Worm (Caenorhabditis elegans) whole organism, L4 larva: ENCODE data around the gene F46C5.6.

Experiments used
- F26F4.8 ChIP-seq: fragments of 200-800 bp; sonication (Bioruptor generic); conservative IDR thresholded peaks from 2 replicates; pipeline ENCODE4 v1.3.6; 2022; ENCODE audit warnings: missing genetic modification characterization, missing compliant biosample characterization
- F49E8.2 ChIP-seq: sonication (generic microtip); optimal IDR thresholded peaks from 2 replicates; lab custom pipeline; 2016; ENCODE audit warnings: missing compliant biosample characterization, mild to moderate bottlenecking, missing genetic modification characterization, borderline replicate concordance
- T20F7.1 ChIP-seq: fragments of 200-800 bp; sonication (Bioruptor generic); optimal IDR thresholded peaks from 2 replicates; lab custom pipeline; 2018; ENCODE audit warnings: mild to moderate bottlenecking, missing genetic modification characterization, missing compliant biosample characterization
- T26A8.4 ChIP-seq: fragments of 200-800 bp; sonication (Bioruptor generic); IDR thresholded peaks from 2 replicates; pipeline ENCODE4 v1.3.6; 2022; ENCODE audit warnings: missing genetic modification characterization, missing compliant biosample characterization
- ZK546.5 ChIP-seq, 2 experiments: sonication (generic microtip); optimal IDR thresholded peaks; 2 replicates each; lab custom pipeline; 2017; ENCODE audit warnings: missing biosample characterization in 2 of 2, missing genetic modification characterization in 2 of 2
- ama-1 ChIP-seq: fragments of 150-350 bp; optimal IDR thresholded peaks from 2 replicates; lab custom pipeline; 2014; ENCODE audit warnings: inconsistent platforms, mixed read lengths
- arid-1 ChIP-seq: fragments of 200-800 bp; sonication (Bioruptor generic); conservative IDR thresholded peaks from 2 replicates; pipeline ENCODE4 v1.3.6; 2022; ENCODE audit warnings: missing genetic modification reagents, missing genetic modification characterization, missing compliant biosample characterization
- ceh-28 ChIP-seq: fragments of 150-350 bp; optimal IDR thresholded peaks from 2 replicates; lab custom pipeline; 2014; ENCODE audit warnings: missing biosample characterization, missing genetic modification reagents, missing genetic modification characterization
- ceh-82 ChIP-seq: sonication (generic microtip); optimal IDR thresholded peaks from 2 replicates; lab custom pipeline; 2017; ENCODE audit warnings: missing biosample characterization, missing genetic modification characterization
- daf-12 ChIP-seq: fragments of 150-350 bp; optimal IDR thresholded peaks from 2 replicates; lab custom pipeline; 2014; ENCODE audit warnings: missing biosample characterization, missing genetic modification reagents, missing genetic modification characterization
- daf-16 ChIP-seq, 3 experiments: sonication (generic microtip); optimal IDR thresholded peaks; 2 replicates each; lab custom pipeline; 2016 to 2017; ENCODE audit warnings: missing genetic modification characterization in 3 of 3, missing genetic modification reagents in 3 of 3, mild to moderate bottlenecking in 2 of 3, missing compliant biosample characterization in 2 of 3, missing biosample characterization in 1 of 3, moderate library complexity in 1 of 3
- daf-8 ChIP-seq: fragments of 200-800 bp; sonication (Bioruptor generic); IDR thresholded peaks from 2 replicates; pipeline ENCODE4 v1.3.6; 2022; ENCODE audit warnings: missing genetic modification characterization, missing compliant biosample characterization
- dmd-6 ChIP-seq: fragments of 200-800 bp; sonication (Bioruptor generic); IDR thresholded peaks from 2 replicates; pipeline ENCODE4 v1.3.6; 2022; ENCODE audit warnings: missing genetic modification reagents, missing genetic modification characterization, missing compliant biosample characterization
- dmd-8 ChIP-seq: fragments of 200-800 bp; sonication (Bioruptor generic); IDR thresholded peaks from 2 replicates; pipeline ENCODE4 v1.3.6; 2022; ENCODE audit warnings: missing genetic modification characterization, missing compliant biosample characterization
- dpl-1 ChIP-seq: fragments of 150-350 bp; optimal IDR thresholded peaks from 2 replicates; lab custom pipeline; 2014; ENCODE audit warnings: missing biosample characterization, missing genetic modification reagents, missing genetic modification characterization
- duxl-1 ChIP-seq: sonication (generic microtip); optimal IDR thresholded peaks from 2 replicates; lab custom pipeline; 2016; ENCODE audit warnings: mild to moderate bottlenecking, missing genetic modification characterization, moderate library complexity, missing compliant biosample characterization; ENCODE audit not compliant: poor library complexity
- egl-27 ChIP-seq: sonication (generic microtip); optimal IDR thresholded peaks from 3 replicates; lab custom pipeline; 2017; ENCODE audit warnings: missing biosample characterization, missing genetic modification reagents, missing genetic modification characterization
- fos-1 ChIP-seq: fragments of 150-350 bp; optimal IDR thresholded peaks from 2 replicates; lab custom pipeline; 2014; ENCODE audit warnings: missing biosample characterization, missing genetic modification characterization
- gei-8 ChIP-seq: fragments of 200-800 bp; sonication (Bioruptor generic); optimal IDR thresholded peaks from 2 replicates; lab custom pipeline; 2018; ENCODE audit warnings: mild to moderate bottlenecking, missing genetic modification characterization, missing compliant biosample characterization
- hlh-30 ChIP-seq: sonication (generic microtip); optimal IDR thresholded peaks from 2 replicates; lab custom pipeline; 2017; ENCODE audit warnings: antibody characterized with exemption, mild to moderate bottlenecking, missing genetic modification characterization, missing compliant biosample characterization; ENCODE audit not compliant: insufficient read depth
- lin-1 ChIP-seq: fragments of 200-800 bp; sonication (Bioruptor generic); IDR thresholded peaks from 2 replicates; pipeline ENCODE4 v1.3.6; 2022; ENCODE audit warnings: missing genetic modification reagents, missing genetic modification characterization, missing compliant biosample characterization
- lin-15B ChIP-seq: fragments of 150-350 bp; sonication (generic microtip); optimal IDR thresholded peaks from 3 replicates; lab custom pipeline; 2014; ENCODE audit warnings: missing biosample characterization, missing genetic modification characterization
- lsy-2 ChIP-seq, 2 experiments: fragments of 150-350 bp in 1 of 2; sonication (generic microtip) in 1 of 2; optimal IDR thresholded peaks; 2 replicates each; lab custom pipeline; 2014 to 2017; ENCODE audit warnings: missing biosample characterization in 2 of 2, missing genetic modification characterization in 2 of 2
- mdl-1 ChIP-seq, 2 experiments: fragments of 150-350 bp in 1 of 2; sonication (generic microtip) in 1 of 2; optimal IDR thresholded peaks; 2 replicates each; lab custom pipeline; 2014 to 2017; ENCODE audit warnings: missing biosample characterization in 2 of 2, missing genetic modification characterization in 2 of 2
- mep-1 ChIP-seq: fragments of 150-350 bp; sonication (generic microtip); optimal IDR thresholded peaks from 3 replicates; lab custom pipeline; 2014; ENCODE audit warnings: missing biosample characterization, missing genetic modification characterization
- nhr-102 ChIP-seq: sonication (generic microtip); optimal IDR thresholded peaks from 2 replicates; lab custom pipeline; 2016; ENCODE audit warnings: mild to moderate bottlenecking, missing genetic modification characterization, moderate library complexity, missing compliant biosample characterization
- nhr-111 ChIP-seq: fragments of 200-800 bp; sonication (Bioruptor generic); optimal IDR thresholded peaks from 2 replicates; lab custom pipeline; 2018; ENCODE audit warnings: mild to moderate bottlenecking, missing genetic modification characterization, missing compliant biosample characterization
- nhr-48 ChIP-seq: sonication (generic microtip); optimal IDR thresholded peaks from 2 replicates; lab custom pipeline; 2016; ENCODE audit warnings: mild to moderate bottlenecking, missing genetic modification characterization, missing compliant biosample characterization
- nhr-6 ChIP-seq: fragments of 150-350 bp; optimal IDR thresholded peaks from 2 replicates; lab custom pipeline; 2014; ENCODE audit warnings: missing biosample characterization, missing genetic modification characterization
- pha-4 ChIP-seq, 2 experiments: fragments of 150-350 bp in 1 of 2; fragments of 200-800 bp in 1 of 2; sonication (Bioruptor generic) in 1 of 2; IDR thresholded peaks in 1 of 2; optimal IDR thresholded peaks in 1 of 2; 2 replicates each; pipeline versions ENCODE4 v1.3.6 to Lab custom; 2014 to 2022; ENCODE audit warnings: missing genetic modification characterization in 2 of 2, missing genetic modification reagents in 2 of 2, missing biosample characterization in 1 of 2, missing compliant biosample characterization in 1 of 2
- pqm-1 ChIP-seq: sonication (generic microtip); optimal IDR thresholded peaks from 2 replicates; lab custom pipeline; 2017; ENCODE audit warnings: missing biosample characterization, missing genetic modification characterization
- skn-1 ChIP-seq: fragments of 150-350 bp; optimal IDR thresholded peaks from 2 replicates; lab custom pipeline; 2014; ENCODE audit warnings: missing biosample characterization, missing genetic modification characterization
- snpc-1.2 ChIP-seq: fragments of 200-800 bp; sonication (Bioruptor generic); IDR thresholded peaks from 2 replicates; pipeline ENCODE4 v1.3.6; 2022; ENCODE audit warnings: missing genetic modification reagents, missing genetic modification characterization, missing compliant biosample characterization
- snpc-4 ChIP-seq: fragments of 150-350 bp; optimal IDR thresholded peaks from 2 replicates; lab custom pipeline; 2014; ENCODE audit warnings: missing biosample characterization, missing genetic modification characterization
- spr-1 ChIP-seq: sonication (generic microtip); optimal IDR thresholded peaks from 2 replicates; lab custom pipeline; 2016; ENCODE audit warnings: mild to moderate bottlenecking, missing genetic modification characterization, missing compliant biosample characterization
- spr-3 ChIP-seq: fragments of 200-800 bp; sonication (Bioruptor generic); optimal IDR thresholded peaks from 2 replicates; lab custom pipeline; 2018; ENCODE audit warnings: mild to moderate bottlenecking, missing genetic modification characterization, missing compliant biosample characterization
- tra-1 ChIP-seq: fragments of 200-800 bp; sonication (Bioruptor generic); IDR thresholded peaks from 2 replicates; pipeline ENCODE4 v1.3.6; 2022; ENCODE audit warnings: missing genetic modification reagents, missing genetic modification characterization, missing compliant biosample characterization
- unc-39 ChIP-seq: sonication (generic microtip); optimal IDR thresholded peaks from 2 replicates; lab custom pipeline; 2017; ENCODE audit warnings: missing biosample characterization, missing genetic modification characterization
- unc-62 ChIP-seq, 3 experiments: fragments of 150-350 bp in 1 of 3; sonication (generic microtip); optimal IDR thresholded peaks in 2 of 3; peaks in 1 of 3; 1 replicate in 1 of 3; 2 replicates in 2 of 3; lab custom pipeline; 2014 to 2017; ENCODE audit warnings: missing biosample characterization in 3 of 3, missing genetic modification characterization in 3 of 3, missing genetic modification reagents in 3 of 3, missing genotype in 1 of 3
- zfp-3 ChIP-seq: fragments of 200-800 bp; sonication (Bioruptor generic); conservative IDR thresholded peaks from 2 replicates; pipeline ENCODE4 v1.3.6; 2022; ENCODE audit warnings: missing genetic modification reagents, missing genetic modification characterization, missing compliant biosample characterization
- zip-2 ChIP-seq: fragments of 150-350 bp; optimal IDR thresholded peaks from 2 replicates; lab custom pipeline; 2014; ENCODE audit warnings: missing biosample characterization, missing genetic modification characterization

The F46C5.6 gene

DNA sequence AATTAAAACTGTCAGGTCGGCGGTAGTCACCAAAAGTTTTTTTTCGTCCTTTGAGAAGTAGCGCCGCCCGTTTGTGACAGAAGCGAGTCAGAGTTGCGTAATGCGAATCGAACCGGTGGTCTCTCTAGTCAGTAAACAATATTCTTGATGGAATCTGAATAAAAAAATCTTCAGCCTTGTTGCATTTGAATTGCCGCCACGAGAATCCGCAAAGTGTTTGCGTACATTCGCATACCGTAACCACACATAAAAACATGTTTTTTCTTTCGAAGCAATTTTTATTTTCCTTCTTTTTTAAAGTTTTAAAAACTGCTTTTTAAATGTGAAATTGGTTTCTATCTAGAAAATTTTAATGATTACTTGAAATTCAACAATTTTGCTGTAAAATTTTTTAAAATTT is 46.7 kb upstream of the F46C5.6 start:
- TF ChIP-seq arid-1 (GFP tag; lab: Robert Waterston, UW) (no peak), daf-8 (GFP tag; lab: Robert Waterston, UW) (no peak), dpl-1 (GFP tag; lab: Kevin White, UChicago) (peak; percentile 17), nhr-102 (tag; lab: Kevin White, UChicago) (no peak), lsy-2 (tag; optimal IDR thresholded peaks at IDR 0.05; lab: Kevin White, UChicago) (peak in 1 of 2 experiments; percentile 52)

ce11 chrII:8890530-8890929 is 46.2 kb upstream of the F46C5.6 start:
- TF ChIP-seq hlh-30 (no peak), nhr-111 (GFP tag; lab: Kevin White, UChicago) (no peak), pqm-1 (tag; lab: Kevin White, UChicago) (no peak), egl-27 (tag; lab: Kevin White, UChicago) (no peak), snpc-1.2 (GFP tag; lab: Robert Waterston, UW) (no peak), mdl-1 (tag; optimal IDR thresholded peaks at IDR 0.05; lab: Kevin White, UChicago) (no peak), ceh-28 (tag; lab: Kevin White, UChicago) (no peak), T26A8.4 (GFP tag; lab: Robert Waterston, UW) (no peak), unc-39 (tag; lab: Kevin White, UChicago) (no peak), gei-8 (GFP tag; lab: Kevin White, UChicago) (no peak)

DNA sequence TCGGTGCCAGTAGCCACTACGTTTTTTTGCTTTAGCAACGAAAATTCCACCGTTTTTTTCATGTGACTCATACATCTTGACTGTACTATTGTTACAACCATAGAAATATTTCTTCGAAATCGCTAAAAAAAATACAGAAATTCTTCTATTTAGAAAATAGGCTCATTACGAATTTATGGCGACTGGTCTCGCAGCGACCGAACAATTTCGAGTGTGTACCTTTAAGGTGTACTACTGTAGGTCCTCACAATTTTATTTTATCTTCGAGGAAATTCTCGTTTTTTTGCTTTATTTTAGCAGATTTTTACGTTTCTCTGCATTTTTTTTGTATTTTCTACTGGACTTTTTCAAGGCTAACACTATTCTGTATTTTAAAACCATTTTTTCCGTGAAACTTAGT is 45.7 kb upstream of the F46C5.6 start:
- TF ChIP-seq mep-1 (tag; lab: Kevin White, UChicago) (no peak), skn-1 (no peak), ceh-82 (tag; lab: Kevin White, UChicago) (no peak), snpc-4 (tag; lab: Kevin White, UChicago) (no peak), zip-2 (tag; lab: Kevin White, UChicago) (no peak), duxl-1 (tag; lab: Kevin White, UChicago) (no peak), F49E8.2 (peak; percentile 64), spr-3 (no peak), pqm-1 (tag; lab: Kevin White, UChicago) (no peak), F26F4.8 (GFP tag; lab: Robert Waterston, UW) (no peak), nhr-48 (tag; lab: Kevin White, UChicago) (no peak), lsy-2 (tag; optimal IDR thresholded peaks at IDR 0.05; lab: Kevin White, UChicago) (peak in 1 of 2 experiments; percentile 34), fos-1 (tag; lab: Kevin White, UChicago) (no peak), dmd-6 (GFP tag; lab: Robert Waterston, UW) (no peak), tra-1 (GFP tag; lab: Robert Waterston, UW) (no peak)
- TF ChIP-seq, all 104 proteins: peak for 2

DNA sequence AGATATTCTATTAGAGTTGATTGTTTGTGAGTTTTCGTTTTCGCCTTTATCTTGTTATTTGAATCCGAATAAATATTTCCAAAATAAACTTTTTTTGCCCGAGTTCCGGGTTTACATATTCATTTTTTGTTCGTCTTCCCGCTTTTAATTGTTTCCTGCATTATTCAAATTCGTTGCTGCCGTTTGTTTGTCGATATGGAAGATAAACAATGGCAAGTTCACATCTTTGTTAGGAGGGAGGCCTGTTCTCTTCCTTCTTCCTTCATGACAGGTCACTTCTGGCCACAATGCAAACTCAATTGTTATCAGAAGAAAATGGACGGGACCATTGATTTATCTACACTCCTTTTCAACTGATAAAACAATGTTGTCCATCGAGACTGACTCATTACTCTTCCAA is 45.3 kb upstream of the F46C5.6 start:
- TF ChIP-seq lin-1 (GFP tag; lab: Robert Waterston, UW): no peak
- no peak for TF ChIP-seq hlh-30
- TF ChIP-seq daf-8 (GFP tag; lab: Robert Waterston, UW): no peak
- peak in 1 of 2 experiments; percentile 8 for TF ChIP-seq unc-62 (GFP tag; optimal IDR thresholded peaks at IDR 0.05 in 1 of 2; lab: Kevin White, UChicago)
- TF ChIP-seq unc-62 (tag; optimal IDR thresholded peaks at IDR 0.05; lab: Kevin White, UChicago): no peak
- no peak for TF ChIP-seq zfp-3 (GFP tag; lab: Robert Waterston, UW)
- TF ChIP-seq daf-12: no peak
- no peak for TF ChIP-seq dmd-8 (GFP tag; lab: Robert Waterston, UW)
- TF ChIP-seq daf-16 (GFP tag; optimal IDR thresholded peaks at IDR 0.05; lab: Kevin White, UChicago): no peak
- peak; percentile 26 for TF ChIP-seq daf-16 (tag; optimal IDR thresholded peaks at IDR 0.05; lab: Kevin White, UChicago)
- no peak for TF ChIP-seq mep-1 (tag; lab: Kevin White, UChicago)
- TF ChIP-seq T20F7.1: no peak
- no peak for TF ChIP-seq nhr-6 (tag; lab: Kevin White, UChicago)
- TF ChIP-seq lin-15B (tag; lab: Kevin White, UChicago): no peak
- no peak for TF ChIP-seq spr-1 (tag; lab: Kevin White, UChicago)
- TF ChIP-seq dpl-1 (GFP tag; lab: Kevin White, UChicago): no peak
- TF ChIP-seq ama-1 (lab: Kevin White, UChicago): peak; percentile 54
- no peak for TF ChIP-seq pha-4 (GFP tag; IDR thresholded peaks at IDR 0.05; lab: Robert Waterston, UW)
- TF ChIP-seq pha-4 (tag; optimal IDR thresholded peaks at IDR 0.05; lab: Kevin White, UChicago): no peak
- TF ChIP-seq ZK546.5 (tag; optimal IDR thresholded peaks at IDR 0.05; lab: Kevin White, UChicago): no peak
